Worm (Caenorhabditis elegans) whole organism, young adult: Measurements from ENCODE around the gene chil-13.

Experiments used
- B0035.1 ChIP-seq: sonication (generic microtip); optimal IDR thresholded peaks from 2 replicates; lab custom pipeline; 2016; ENCODE audit warnings: missing genetic modification characterization, mild to moderate bottlenecking, missing compliant biosample characterization, missing genotype, missing genetic modification reagents
- F37B4.10 ChIP-seq: fragments of 200-800 bp; sonication (Bioruptor generic); IDR thresholded peaks from 2 replicates; pipeline ENCODE4 v1.3.6; 2022; ENCODE audit warnings: missing genetic modification characterization, missing compliant biosample characterization
- F39B2.1 ChIP-seq: fragments of 200-800 bp; sonication (Bioruptor generic); IDR thresholded peaks from 2 replicates; pipeline ENCODE4 v1.3.6; 2022; ENCODE audit warnings: missing genetic modification reagents, missing genetic modification characterization, missing compliant biosample characterization
- F52B5.7 ChIP-seq: sonication (generic microtip); optimal IDR thresholded peaks from 2 replicates; lab custom pipeline; 2016; ENCODE audit warnings: mild to moderate bottlenecking, missing genetic modification characterization, missing compliant biosample characterization
- Y53F4B.3 ChIP-seq: fragments of 200-800 bp; sonication (Bioruptor generic); IDR thresholded peaks from 2 replicates; pipeline ENCODE4 v1.3.6; 2022; ENCODE audit warnings: missing genetic modification reagents, missing genetic modification characterization, missing compliant biosample characterization
- ZK185.1 ChIP-seq: sonication (generic microtip); optimal IDR thresholded peaks from 2 replicates; lab custom pipeline; 2016; ENCODE audit warnings: mild to moderate bottlenecking, missing genetic modification characterization, missing compliant biosample characterization; ENCODE audit not compliant: poor library complexity, severe bottlenecking
- akir-1 ChIP-seq: fragments of 200-800 bp; sonication (Bioruptor generic); optimal IDR thresholded peaks from 2 replicates; lab custom pipeline; 2018; ENCODE audit warnings: mild to moderate bottlenecking, missing genetic modification characterization, moderate library complexity, missing compliant biosample characterization
- ama-1 ChIP-seq, 3 experiments: fragments of 150-350 bp in 1 of 3; sonication (generic microtip) in 2 of 3; optimal IDR thresholded peaks; 2 replicates each; lab custom pipeline; 2014 to 2018; ENCODE audit warnings: missing biosample characterization in 2 of 3, missing genetic modification characterization in 2 of 3, missing genetic modification reagents in 2 of 3
- aptf-2 ChIP-seq: fragments of 200-800 bp; sonication (Bioruptor generic); conservative IDR thresholded peaks from 2 replicates; pipeline ENCODE4 v1.3.6; 2022; ENCODE audit warnings: missing genetic modification reagents, missing genetic modification characterization, missing compliant biosample characterization
- attf-3 ChIP-seq: fragments of 200-800 bp; sonication (Bioruptor generic); conservative IDR thresholded peaks from 2 replicates; pipeline ENCODE4 v1.3.6; 2022; ENCODE audit warnings: missing genetic modification reagents, missing genetic modification characterization, missing compliant biosample characterization
- ceh-58 ChIP-seq: fragments of 200-800 bp; sonication (Bioruptor generic); IDR thresholded peaks from 2 replicates; pipeline ENCODE4 v1.3.6; 2022; ENCODE audit warnings: missing genetic modification characterization, missing compliant biosample characterization
- ceh-91 ChIP-seq: fragments of 200-800 bp; sonication (Bioruptor generic); IDR thresholded peaks from 2 replicates; pipeline ENCODE4 v1.3.6; 2022; ENCODE audit warnings: missing genetic modification reagents, missing genetic modification characterization, missing compliant biosample characterization
- chd-7 ChIP-seq: sonication (generic microtip); optimal IDR thresholded peaks from 2 replicates; lab custom pipeline; 2016; ENCODE audit warnings: mild to moderate bottlenecking, missing genetic modification characterization, moderate library complexity, missing compliant biosample characterization
- die-1 ChIP-seq: sonication (generic microtip); optimal IDR thresholded peaks from 2 replicates; lab custom pipeline; 2016; ENCODE audit warnings: missing genotype, mild to moderate bottlenecking, missing genetic modification characterization, missing compliant biosample characterization
- dox-1 ChIP-seq: fragments of 200-800 bp; sonication (Bioruptor generic); IDR thresholded peaks from 2 replicates; pipeline ENCODE4 v1.3.6; 2022; ENCODE audit warnings: missing genetic modification reagents, missing genetic modification characterization, missing compliant biosample characterization
- dpl-1 ChIP-seq: fragments of 150-350 bp; optimal IDR thresholded peaks from 2 replicates; lab custom pipeline; 2014; ENCODE audit warnings: missing biosample characterization, missing genetic modification reagents, missing genetic modification characterization
- gei-17 ChIP-seq: fragments of 200-800 bp; sonication (Bioruptor generic); optimal IDR thresholded peaks from 2 replicates; lab custom pipeline; 2018; ENCODE audit warnings: mild to moderate bottlenecking, missing genetic modification characterization, missing compliant biosample characterization
- hlh-26 ChIP-seq: fragments of 200-800 bp; sonication (Bioruptor generic); conservative IDR thresholded peaks from 2 replicates; pipeline ENCODE4 v1.3.6; 2022; ENCODE audit warnings: missing genetic modification reagents, missing genetic modification characterization, missing compliant biosample characterization
- hmg-20 ChIP-seq: fragments of 200-800 bp; sonication (Bioruptor generic); IDR thresholded peaks from 2 replicates; pipeline ENCODE4 v1.3.6; 2022; ENCODE audit warnings: missing genetic modification reagents, missing genetic modification characterization, missing compliant biosample characterization
- lin-40 ChIP-seq: sonication (generic microtip); optimal IDR thresholded peaks from 2 replicates; lab custom pipeline; 2016; ENCODE audit warnings: missing genetic modification characterization, mild to moderate bottlenecking, missing compliant biosample characterization, missing genotype, missing genetic modification reagents
- lsl-1 ChIP-seq: fragments of 200-800 bp; sonication (Bioruptor generic); optimal IDR thresholded peaks from 2 replicates; lab custom pipeline; 2018; ENCODE audit warnings: mild to moderate bottlenecking, missing genetic modification characterization, moderate library complexity, missing compliant biosample characterization
- lsy-27 ChIP-seq: sonication (generic microtip); optimal IDR thresholded peaks from 2 replicates; lab custom pipeline; 2017; ENCODE audit warnings: missing genetic modification characterization, mild to moderate bottlenecking, missing compliant biosample characterization, antibody characterized with exemption, missing genotype, borderline replicate concordance; ENCODE audit not compliant: insufficient read depth
- madf-3 ChIP-seq: fragments of 200-800 bp; sonication (Bioruptor generic); IDR thresholded peaks from 2 replicates; pipeline ENCODE4 v1.3.6; 2022; ENCODE audit warnings: missing genetic modification reagents, missing genetic modification characterization, missing compliant biosample characterization
- mel-28 ChIP-seq: sonication (generic microtip); optimal IDR thresholded peaks from 2 replicates; lab custom pipeline; 2016; ENCODE audit warnings: borderline replicate concordance, mild to moderate bottlenecking, missing genetic modification characterization, missing compliant biosample characterization
- mes-4 ChIP-seq: sonication (generic microtip); optimal IDR thresholded peaks from 2 replicates; lab custom pipeline; 2016; ENCODE audit warnings: missing genotype, missing genetic modification characterization, missing compliant biosample characterization
- nfyb-1 ChIP-seq: fragments of 200-800 bp; sonication (Bioruptor generic); IDR thresholded peaks from 2 replicates; pipeline ENCODE4 v1.3.6; 2022; ENCODE audit warnings: missing genetic modification reagents, missing genetic modification characterization, missing compliant biosample characterization
- sdz-38 ChIP-seq: sonication (generic microtip); optimal IDR thresholded peaks from 2 replicates; lab custom pipeline; 2016; ENCODE audit warnings: missing genotype, missing genetic modification characterization, missing compliant biosample characterization
- sea-2 ChIP-seq: fragments of 200-800 bp; sonication (Bioruptor generic); IDR thresholded peaks from 2 replicates; pipeline ENCODE4 v1.3.6; 2022; ENCODE audit warnings: missing genetic modification characterization, missing compliant biosample characterization
- snpc-4 ChIP-seq, 5 experiments: fragments of 150-350 bp in 1 of 5; sonication (generic microtip) in 4 of 5; optimal IDR thresholded peaks; 2 replicates each; lab custom pipeline; 2014 to 2018; ENCODE audit warnings: missing genetic modification characterization in 5 of 5, missing biosample characterization in 3 of 5, antibody characterized with exemption in 2 of 5, mild to moderate bottlenecking in 2 of 5, missing compliant biosample characterization in 2 of 5, missing genotype in 2 of 5, moderate library complexity in 2 of 5, missing genetic modification reagents in 1 of 5
- tlf-1 ChIP-seq: fragments of 200-800 bp; sonication (Bioruptor generic); optimal IDR thresholded peaks from 2 replicates; lab custom pipeline; 2018; ENCODE audit warnings: mild to moderate bottlenecking, missing genetic modification characterization, missing compliant biosample characterization
- unc-130 ChIP-seq: sonication (generic microtip); optimal IDR thresholded peaks from 2 replicates; lab custom pipeline; 2016; ENCODE audit warnings: missing genetic modification reagents, missing genetic modification characterization, missing compliant biosample characterization
- zfh-2 ChIP-seq: fragments of 200-800 bp; sonication (Bioruptor generic); conservative IDR thresholded peaks from 2 replicates; pipeline ENCODE4 v1.3.6; 2022; ENCODE audit warnings: missing genetic modification reagents, missing genetic modification characterization, missing compliant biosample characterization
- ztf-22 ChIP-seq: fragments of 200-800 bp; sonication (Bioruptor generic); optimal IDR thresholded peaks from 2 replicates; lab custom pipeline; 2018; ENCODE audit warnings: mild to moderate bottlenecking, missing genetic modification characterization, moderate library complexity, missing compliant biosample characterization
- ztf-26 ChIP-seq: sonication (generic microtip); optimal IDR thresholded peaks from 2 replicates; lab custom pipeline; 2017; ENCODE audit warnings: missing genetic modification characterization, missing compliant biosample characterization
- ztf-6 ChIP-seq: fragments of 200-800 bp; sonication (Bioruptor generic); IDR thresholded peaks from 2 replicates; pipeline ENCODE4 v1.3.6; 2022; ENCODE audit warnings: missing genetic modification reagents, missing genetic modification characterization, missing compliant biosample characterization

Gene chil-13

ce11 chrII:9487337-9487950, 49.3 kb upstream of the chil-13 start, which contains the start of gene T19H5.4 (continued):
- peak; percentile 70 for TF ChIP-seq chd-7 (tag; lab: Kevin White, UChicago)
- TF ChIP-seq mel-28 (tag; lab: Kevin White, UChicago), result no peak
- TF ChIP-seq dox-1, result peak; percentile 44; the same call in 1 of the 2 replicates
- TF ChIP-seq lsl-1 (GFP tag; lab: Kevin White, UChicago), result no peak
- TF ChIP-seq ama-1 (optimal IDR thresholded peaks at IDR 0.05; lab: Kevin White, UChicago), result no peak
- no peak for TF ChIP-seq ama-1 (GFP tag; optimal IDR thresholded peaks at IDR 0.05; lab: Kevin White, UChicago)
- no peak for TF ChIP-seq ztf-6
- TF ChIP-seq lin-40 (tag; lab: Kevin White, UChicago), result peak; percentile 47
- TF ChIP-seq die-1, result no peak
- no peak for TF ChIP-seq madf-3 (GFP tag; lab: Robert Waterston, UW)
- TF ChIP-seq ztf-22 (GFP tag; lab: Kevin White, UChicago), result peak; percentile 59
- TF ChIP-seq hlh-26 (GFP tag; lab: Robert Waterston, UW), result no peak
- no peak for TF ChIP-seq hmg-20 (GFP tag; lab: Robert Waterston, UW)
- TF ChIP-seq unc-130 (GFP tag; lab: Kevin White, UChicago), result no peak

ce11 chrII:9485081-9485730, 47.1 kb upstream of the chil-13 start:
- TF ChIP-seq dox-1, result no peak
- TF ChIP-seq zfh-2 (GFP tag; lab: Robert Waterston, UW), result no peak
- TF ChIP-seq ceh-58 (GFP tag; lab: Robert Waterston, UW), result no peak
- no peak for TF ChIP-seq B0035.1
- TF ChIP-seq F39B2.1 (GFP tag; lab: Robert Waterston, UW), result no peak
- no peak for TF ChIP-seq Y53F4B.3 (GFP tag; lab: Robert Waterston, UW)
- no peak for TF ChIP-seq aptf-2 (GFP tag; lab: Robert Waterston, UW)
- no peak for TF ChIP-seq F52B5.7 (tag; lab: Kevin White, UChicago)

ce11 chrII:9483342-9483741, 45.2 kb upstream of the chil-13 start:
- TF ChIP-seq ZK185.1 (tag; lab: Kevin White, UChicago), result no peak
- TF ChIP-seq dpl-1, result no peak
- no peak for TF ChIP-seq sdz-38 (tag; lab: Kevin White, UChicago)
- TF ChIP-seq sea-2 (GFP tag; lab: Robert Waterston, UW), result no peak
- no peak for TF ChIP-seq gei-17
- no peak for TF ChIP-seq lsy-27 (tag; lab: Kevin White, UChicago)
- TF ChIP-seq akir-1 (GFP tag; lab: Kevin White, UChicago), result no peak
- TF ChIP-seq ceh-91 (GFP tag; lab: Robert Waterston, UW), result no peak
- TF ChIP-seq ama-1 (optimal IDR thresholded peaks at IDR 0.05; lab: Kevin White, UChicago), result no peak
- no peak for TF ChIP-seq ama-1 (GFP tag; optimal IDR thresholded peaks at IDR 0.05; lab: Kevin White, UChicago)
- no peak for TF ChIP-seq Y53F4B.3 (GFP tag; lab: Robert Waterston, UW)
- no peak for TF ChIP-seq B0035.1
- TF ChIP-seq F37B4.10 (GFP tag; lab: Robert Waterston, UW), result no peak
- TF ChIP-seq ztf-26 (tag; lab: Kevin White, UChicago), result no peak
- TF ChIP-seq snpc-4 (GFP tag; optimal IDR thresholded peaks at IDR 0.05; lab: Kevin White, UChicago), result no peak
- no peak for TF ChIP-seq snpc-4 (tag; optimal IDR thresholded peaks at IDR 0.05; lab: Kevin White, UChicago)
- no peak for TF ChIP-seq mes-4 (tag; lab: Kevin White, UChicago)
- no peak for TF ChIP-seq nfyb-1 (GFP tag; lab: Robert Waterston, UW)
- TF ChIP-seq tlf-1, result no peak
- TF ChIP-seq attf-3 (GFP tag; lab: Robert Waterston, UW), result no peak
